Worm (Caenorhabditis elegans): ENCODE measurements around the gene T02G5.15.
A peak's percentile ranks its signal among the peaks of the same experiment; 100 is the strongest.

T02G5.15 gene

ce11 chrII:7131871-7132693, 48.0 kb downstream of the T02G5.15 start, which contains the start of the genes T07F8.4 and gld-3:
Gene T07F8.4, minus strand, starts transcription at chrII:7132032.
Gene gld-3, plus strand, starts transcription at chrII:7132643.
- TF ChIP-seq nfya-1 (tag; optimal IDR thresholded peaks at IDR 0.05), result peak; percentile 4
- no peak for TF ChIP-seq unc-55 (GFP tag; optimal IDR thresholded peaks at IDR 0.05)
- TF ChIP-seq tbx-7 (tag; optimal IDR thresholded peaks at IDR 0.05), result no peak

ce11 chrII:7139064-7139463, 54.9 kb downstream of the T02G5.15 start:
- TF ChIP-seq pha-2 (tag; optimal IDR thresholded peaks at IDR 0.05) (no peak), elt-2 (tag; optimal IDR thresholded peaks at IDR 0.05) (peak; percentile 74), pat-9 (tag; optimal IDR thresholded peaks at IDR 0.05) (no peak)
